Fruit fly (Drosophila melanogaster): ENCODE measurements around the gene Ube4A.

The Ube4A gene

dm6 chr2L:6696229-6696628 lies 37.9 kb downstream of the Ube4A start:
- TF ChIP-seq CG6654 (GFP tag; optimal IDR thresholded peaks at IDR 0.05) (no peak), CG6689 (GFP tag; IDR thresholded peaks at IDR 0.05) (no peak), oc (tag; optimal IDR thresholded peaks at IDR 0.05) (peak; percentile 43), Stat92E (GFP tag; optimal IDR thresholded peaks at IDR 0.05) (peak in 1 of 3 experiments; percentile 79), grn (GFP tag; optimal IDR thresholded peaks at IDR 0.05) (peak; percentile 94), prd (optimal IDR thresholded peaks at IDR 0.05) (no peak), prd (GFP tag; IDR thresholded peaks at IDR 0.05) (no peak), CG12942 (GFP tag; optimal IDR thresholded peaks at IDR 0.05) (no peak), CG2129 (GFP tag; IDR thresholded peaks at IDR 0.05; ENCODE audit: partially characterized antibody) (no peak), danr (GFP tag; IDR thresholded peaks at IDR 0.05) (no peak), ase (GFP tag; IDR thresholded peaks at IDR 0.05) (no peak)

dm6 chr2L:6698387-6698786 lies 40.1 kb downstream of the Ube4A start:
- no peak for TF ChIP-seq cato (GFP tag; optimal IDR thresholded peaks at IDR 0.05; ENCODE audit: borderline replicate concordance)
- peak; percentile 46 for TF ChIP-seq dmrt11E (tag; optimal IDR thresholded peaks at IDR 0.05)
- peak; percentile 18 for TF ChIP-seq bcd (GFP tag; optimal IDR thresholded peaks at IDR 0.05)
- peak; percentile 38 for TF ChIP-seq pum (GFP tag; optimal IDR thresholded peaks at IDR 0.05)
- peak; percentile 50 for TF ChIP-seq grau (tag; optimal IDR thresholded peaks at IDR 0.05)
- TF ChIP-seq BtbVII (GFP tag; optimal IDR thresholded peaks at IDR 0.05): no peak
- peak; percentile 29; the same call in 1 of the 2 replicates for TF ChIP-seq E2f2 (GFP tag; IDR thresholded peaks at IDR 0.05)
- peak; percentile 57; the same call in 1 of the 3 replicates for TF ChIP-seq CG11093 (GFP tag; IDR thresholded peaks at IDR 0.05)
- TF ChIP-seq CTCF (GFP tag; optimal IDR thresholded peaks at IDR 0.05): no peak
- 0 out of 2 replicates have a peak, but pooled peaks have one; percentile 25 for TF ChIP-seq dati (GFP tag; IDR thresholded peaks at IDR 0.05)
- no peak for TF ChIP-seq NFAT (GFP tag; IDR thresholded peaks at IDR 0.05)
- peak; percentile 30 for TF ChIP-seq Asciz (GFP tag; optimal IDR thresholded peaks at IDR 0.05)
- TF ChIP-seq gsb-n (tag; optimal IDR thresholded peaks at IDR 0.05): peak; percentile 3
- peak; percentile 9 for TF ChIP-seq Antp (GFP tag; optimal IDR thresholded peaks at IDR 0.05)
- TF ChIP-seq Meics (GFP tag; optimal IDR thresholded peaks at IDR 0.05): peak; percentile 27
- peak; percentile 21 for TF ChIP-seq CG7556 (GFP tag; optimal IDR thresholded peaks at IDR 0.05)
- TF ChIP-seq Dbx (GFP tag; IDR thresholded peaks at IDR 0.05): no peak
- TF ChIP-seq onecut (GFP tag; IDR thresholded peaks at IDR 0.05): no peak
- TF ChIP-seq Bteb2 (GFP tag; optimal IDR thresholded peaks at IDR 0.05): no peak
- no peak for TF ChIP-seq cwo (GFP tag; optimal IDR thresholded peaks at IDR 0.05)
- TF ChIP-seq fd64A (GFP tag; optimal IDR thresholded peaks at IDR 0.05): no peak
- TF ChIP-seq Sin3A (optimal IDR thresholded peaks at IDR 0.05): no peak
- TF ChIP-seq gem (tag; optimal IDR thresholded peaks at IDR 0.05): peak; percentile 64
- TF ChIP-seq CG13424 (tag; optimal IDR thresholded peaks at IDR 0.05): peak; percentile 35
- TF ChIP-seq dpn (GFP tag; optimal IDR thresholded peaks at IDR 0.05): peak in 1 of 2 experiments; percentile 59
- no peak for TF ChIP-seq Sry-β (GFP tag; optimal IDR thresholded peaks at IDR 0.05)
- peak; percentile 54 for TF ChIP-seq CG4424 (GFP tag; optimal IDR thresholded peaks at IDR 0.05)
- TF ChIP-seq Atf3 (GFP tag; optimal IDR thresholded peaks at IDR 0.05): peak; percentile 6
- no peak for TF ChIP-seq CG10321 (GFP tag; IDR thresholded peaks at IDR 0.05)
- TF ChIP-seq Ravus (GFP tag; IDR thresholded peaks at IDR 0.05): no peak
- TF ChIP-seq Dll (GFP tag; IDR thresholded peaks at IDR 0.05; ENCODE audit: partially characterized antibody): no peak
- no peak for TF ChIP-seq en (GFP tag; optimal IDR thresholded peaks at IDR 0.05)
- no peak for TF ChIP-seq wek (GFP tag; optimal IDR thresholded peaks at IDR 0.05)
- peak; percentile 70 for TF ChIP-seq CG1603 (tag; optimal IDR thresholded peaks at IDR 0.05)
- no peak for TF ChIP-seq ems (GFP tag; optimal IDR thresholded peaks at IDR 0.05)
- TF ChIP-seq rib (GFP tag; IDR thresholded peaks at IDR 0.05): no peak
- no peak for TF ChIP-seq CG3407 (GFP tag; optimal IDR thresholded peaks at IDR 0.05)
- TF ChIP-seq CG8388 (GFP tag; optimal IDR thresholded peaks at IDR 0.05): peak; percentile 29
- TF ChIP-seq CG12104 (GFP tag; optimal IDR thresholded peaks at IDR 0.05): no peak
- TF ChIP-seq CG7357 (GFP tag; IDR thresholded peaks at IDR 0.05): 0 out of 3 replicates have a peak, but pooled peaks have one; percentile 12
- peak; percentile 40 for TF ChIP-seq H2.0 (GFP tag; IDR thresholded peaks at IDR 0.05)
